ENCODE assay signal across 5 worm cellular contexts in genomic region chrX:5202399-5202798, ce11.
TF ChIP-seq lines count a peak whose summit lies in the region.

No protein-coding gene starts in this region.

TF ChIP-seq in whole organism, L1 larva, 84 proteins besides CTCF, POLR2A, EP300 and RAD21:
- no peak for TF ChIP-seq pag-3 (tag; optimal IDR thresholded peaks at IDR 0.05; lab: Kevin White, UChicago; ENCODE audit: borderline replicate concordance, insufficient read depth)
- TF ChIP-seq elt-2 (tag; optimal IDR thresholded peaks at IDR 0.05; lab: Kevin White, UChicago), result peak; percentile 38

TF ChIP-seq in whole organism, L2 larva, 48 proteins besides CTCF, POLR2A, EP300 and RAD21:
- TF ChIP-seq fos-1 (tag; optimal IDR thresholded peaks at IDR 0.05; lab: Kevin White, UChicago) (peak; percentile 43), snpc-4 (tag; optimal IDR thresholded peaks at IDR 0.05; lab: Kevin White, UChicago) (no peak)

TF ChIP-seq in whole organism, L3 larva, 47 proteins besides CTCF, POLR2A, EP300 and RAD21:
- TF ChIP-seq tbx-2 (tag; optimal IDR thresholded peaks at IDR 0.05; lab: Kevin White, UChicago) (no peak), mml-1 (tag; optimal IDR thresholded peaks at IDR 0.05; lab: Kevin White, UChicago) (no peak), elt-2 (tag; optimal IDR thresholded peaks at IDR 0.05; lab: Kevin White, UChicago) (peak; percentile 52), sea-2 (GFP tag; optimal IDR thresholded peaks at IDR 0.05; lab: Kevin White, UChicago) (no peak), pqm-1 (tag; optimal IDR thresholded peaks at IDR 0.05; lab: Kevin White, UChicago) (peak; percentile 18)

TF ChIP-seq in whole organism, L4 larva, 104 proteins besides CTCF, POLR2A, EP300 and RAD21:
- TF ChIP-seq ceh-28 (tag; optimal IDR thresholded peaks at IDR 0.05; lab: Kevin White, UChicago), result no peak
- TF ChIP-seq nhr-111 (GFP tag; optimal IDR thresholded peaks at IDR 0.05; lab: Kevin White, UChicago), result no peak
- no peak for TF ChIP-seq F37D6.2 (tag; optimal IDR thresholded peaks at IDR 0.05; lab: Kevin White, UChicago)
- TF ChIP-seq nhr-28 (tag; optimal IDR thresholded peaks at IDR 0.05; lab: Kevin White, UChicago), result peak; percentile 12
- TF ChIP-seq dmd-6 (GFP tag; IDR thresholded peaks at IDR 0.05; lab: Robert Waterston, UW), result 0 out of 2 replicates have a peak, but pooled peaks have one; percentile 15
- TF ChIP-seq Y48G9A.11 (GFP tag; IDR thresholded peaks at IDR 0.05; lab: Robert Waterston, UW), result no peak
- TF ChIP-seq egl-27 (tag; optimal IDR thresholded peaks at IDR 0.05; lab: Kevin White, UChicago), result no peak
- TF ChIP-seq mep-1 (tag; optimal IDR thresholded peaks at IDR 0.05; lab: Kevin White, UChicago), result no peak
- TF ChIP-seq ceh-32 (tag; optimal IDR thresholded peaks at IDR 0.05; lab: Kevin White, UChicago; ENCODE audit: poor library complexity), result no peak
- TF ChIP-seq F44E2.7 (GFP tag; IDR thresholded peaks at IDR 0.05; lab: Robert Waterston, UW), result no peak
- peak; percentile 69 for TF ChIP-seq pqm-1 (tag; optimal IDR thresholded peaks at IDR 0.05; lab: Kevin White, UChicago)
- TF ChIP-seq nhr-48 (tag; optimal IDR thresholded peaks at IDR 0.05; lab: Kevin White, UChicago), result no peak
- no peak for TF ChIP-seq spr-1 (tag; optimal IDR thresholded peaks at IDR 0.05; lab: Kevin White, UChicago)

TF ChIP-seq in whole organism, young adult, 124 proteins besides CTCF, POLR2A, EP300 and RAD21:
- no peak for TF ChIP-seq F10E7.11 (tag; optimal IDR thresholded peaks at IDR 0.05; lab: Kevin White, UChicago)
- TF ChIP-seq nhr-80 (tag; optimal IDR thresholded peaks at IDR 0.05; lab: Kevin White, UChicago), result peak; percentile 41
TF ChIP-seq in whole organism, young adult: peak in this region for 1.
